Fruit fly (Drosophila melanogaster) whole organism, embryonic: ENCODE measurements around the gene CG15930.

Experiments used
- ATbp ChIP-seq: fragments of 200-800 bp; sonication (Bioruptor generic); optimal IDR thresholded peaks from 2 replicates; lab custom pipeline; 2017; ENCODE audit warnings: missing biosample characterization, mild to moderate bottlenecking, missing genetic modification characterization, missing genetic modification reagents
- Ada2b ChIP-seq: fragments of 200-800 bp; sonication (Bioruptor generic); IDR thresholded peaks from 2 replicates; pipeline ENCODE4 v1.3.6; 2022; ENCODE audit warnings: missing biosample characterization, missing genetic modification characterization
- Bgb ChIP-seq: fragments of 200-800 bp; sonication (Bioruptor generic); IDR thresholded peaks from 2 replicates; pipeline ENCODE4 v1.3.6; 2022; ENCODE audit warnings: missing biosample characterization, missing genetic modification characterization; ENCODE audit not compliant: partially characterized antibody
- CG10209 ChIP-seq: fragments of 200-800 bp; sonication (Bioruptor generic); optimal IDR thresholded peaks from 3 replicates; lab custom pipeline; 2017; ENCODE audit warnings: missing biosample characterization, mild to moderate bottlenecking, missing genetic modification characterization, missing genetic modification reagents
- CG10366 ChIP-seq: fragments of 200-800 bp; sonication (Bioruptor generic); IDR thresholded peaks from 2 replicates; pipeline ENCODE4 v1.3.6; 2022; ENCODE audit warnings: missing biosample characterization, missing genetic modification characterization
- CG11398 ChIP-seq: fragments of 200-800 bp; sonication (Bioruptor generic); optimal IDR thresholded peaks from 2 replicates; lab custom pipeline; 2016; ENCODE audit warnings: missing biosample characterization, missing genetic modification characterization
- CG12155 ChIP-seq: fragments of 200-800 bp; sonication (Bioruptor generic); optimal IDR thresholded peaks from 3 replicates; lab custom pipeline; 2016; ENCODE audit warnings: missing biosample characterization, missing genetic modification characterization
- CG13424 ChIP-seq: fragments of 200-800 bp; sonication (Bioruptor generic); optimal IDR thresholded peaks from 2 replicates; lab custom pipeline; 2019; ENCODE audit warnings: missing biosample characterization, mild to moderate bottlenecking, missing genetic modification characterization, moderate library complexity
- CG14667 ChIP-seq: fragments of 200-800 bp; sonication (Bioruptor generic); IDR thresholded peaks from 2 replicates; pipeline ENCODE4 v1.3.6; 2022; ENCODE audit warnings: missing biosample characterization, missing genetic modification characterization
- CG15514 ChIP-seq: fragments of 200-800 bp; sonication (Bioruptor generic); optimal IDR thresholded peaks from 3 replicates; lab custom pipeline; 2017; ENCODE audit warnings: missing biosample characterization, missing genetic modification characterization, mild to moderate bottlenecking, moderate library complexity, missing genetic modification reagents
- CG16813 ChIP-seq: fragments of 200-800 bp; sonication (Bioruptor generic); IDR thresholded peaks from 3 replicates; pipeline ENCODE4 v1.3.6; 2022; ENCODE audit warnings: missing biosample characterization, missing genetic modification characterization; ENCODE audit not compliant: partially characterized antibody
- CG17359 ChIP-seq: fragments of 200-800 bp; sonication (Bioruptor generic); optimal IDR thresholded peaks from 3 replicates; lab custom pipeline; 2018; ENCODE audit warnings: missing biosample characterization, mild to moderate bottlenecking, missing genetic modification characterization, moderate library complexity
- CG17912 ChIP-seq: fragments of 200-800 bp; sonication (Bioruptor generic); optimal IDR thresholded peaks from 2 replicates; lab custom pipeline; 2018; ENCODE audit warnings: missing biosample characterization, mild to moderate bottlenecking, missing genetic modification characterization
- CG18262 ChIP-seq: fragments of 200-800 bp; optimal IDR thresholded peaks from 3 replicates; lab custom pipeline; 2019; ENCODE audit warnings: missing biosample characterization, mild to moderate bottlenecking, missing genetic modification characterization, moderate library complexity
- CG1832 ChIP-seq: fragments of 200-800 bp; sonication (Bioruptor generic); optimal IDR thresholded peaks from 2 replicates; lab custom pipeline; 2017; ENCODE audit warnings: missing biosample characterization, mild to moderate bottlenecking, missing genetic modification characterization, inconsistent platforms
- CG18599 ChIP-seq: fragments of 200-800 bp; sonication (Bioruptor generic); optimal IDR thresholded peaks from 3 replicates; lab custom pipeline; 2017; ENCODE audit warnings: missing biosample characterization, missing genetic modification characterization, mild to moderate bottlenecking, moderate library complexity, missing genetic modification reagents
- CG32767 ChIP-seq: fragments of 200-800 bp; sonication (Bioruptor generic); IDR thresholded peaks from 2 replicates; pipeline ENCODE4 v1.3.6; 2022; ENCODE audit warnings: missing biosample characterization, missing genetic modification characterization
- CG3847 ChIP-seq: fragments of 200-800 bp; sonication (Bioruptor generic); IDR thresholded peaks from 2 replicates; pipeline ENCODE4 v1.3.6; 2022; ENCODE audit warnings: missing biosample characterization, missing genetic modification characterization
- CG6854 ChIP-seq: fragments of 200-800 bp; sonication (Bioruptor generic); optimal IDR thresholded peaks from 3 replicates; lab custom pipeline; 2017; ENCODE audit warnings: missing biosample characterization, mild to moderate bottlenecking, missing genetic modification characterization
- CG8290 ChIP-seq, 3 experiments: fragments of 200-800 bp; sonication (Bioruptor generic); optimal IDR thresholded peaks; 2 replicates each; lab custom pipeline; 2016 to 2019; ENCODE audit warnings: missing biosample characterization in 3 of 3, missing genetic modification characterization in 3 of 3, mild to moderate bottlenecking in 2 of 3, moderate library complexity in 1 of 3
- CG9215 ChIP-seq: fragments of 200-800 bp; sonication (Bioruptor generic); IDR thresholded peaks from 2 replicates; pipeline ENCODE4 v1.3.6; 2022; ENCODE audit warnings: missing biosample characterization, missing genetic modification characterization
- Camta ChIP-seq: fragments of 200-800 bp; sonication (Bioruptor generic); optimal IDR thresholded peaks from 2 replicates; lab custom pipeline; 2016; ENCODE audit warnings: missing biosample characterization, missing genetic modification characterization
- D ChIP-seq, 2 experiments: fragments of 200-800 bp in 1 of 2; fragments of >200 bp in 1 of 2; sonication (Bioruptor generic) in 1 of 2; optimal IDR thresholded peaks; 2 replicates in 1 of 2; 3 replicates in 1 of 2; lab custom pipeline; 2017; ENCODE audit warnings: mild to moderate bottlenecking in 1 of 2, missing biosample characterization in 1 of 2, missing genetic modification characterization in 1 of 2, missing genetic modification reagents in 1 of 2
- Doc2 ChIP-seq: fragments of 200-800 bp; sonication (Bioruptor generic); IDR thresholded peaks from 2 replicates; pipeline ENCODE4 v1.3.6; 2022; ENCODE audit warnings: missing biosample characterization, missing genetic modification characterization
- Drgx ChIP-seq: fragments of 200-800 bp; sonication (Bioruptor generic); IDR thresholded peaks from 2 replicates; pipeline ENCODE4 v1.3.6; 2022; ENCODE audit warnings: missing biosample characterization, missing genetic modification characterization
- Gsc ChIP-seq: fragments of 200-800 bp; sonication (Bioruptor generic); IDR thresholded peaks from 2 replicates; pipeline ENCODE4 v1.3.6; 2022; ENCODE audit warnings: missing biosample characterization, missing genetic modification characterization
- HLH54F ChIP-seq: fragments of 200-800 bp; sonication (Bioruptor generic); optimal IDR thresholded peaks from 3 replicates; lab custom pipeline; 2016; ENCODE audit warnings: missing biosample characterization, missing genetic modification characterization
- NfI ChIP-seq: fragments of 200-800 bp; sonication (Bioruptor generic); optimal IDR thresholded peaks from 3 replicates; lab custom pipeline; 2018; ENCODE audit warnings: missing biosample characterization, mild to moderate bottlenecking, missing genetic modification characterization, moderate library complexity
- Ptx1 ChIP-seq: fragments of 200-800 bp; sonication (Bioruptor generic); IDR thresholded peaks from 2 replicates; pipeline ENCODE4 v1.3.6; 2022; ENCODE audit warnings: missing biosample characterization, missing genetic modification characterization
- Rx ChIP-seq: fragments of 200-800 bp; sonication (Bioruptor generic); IDR thresholded peaks from 2 replicates; pipeline ENCODE4 v1.3.6; 2022; ENCODE audit warnings: missing biosample characterization, missing genetic modification characterization
- Sry-δ ChIP-seq: fragments of 200-800 bp; sonication (Bioruptor generic); optimal IDR thresholded peaks from 2 replicates; lab custom pipeline; 2016; ENCODE audit warnings: missing biosample characterization, missing genetic modification characterization
- Ssrp ChIP-seq: fragments of 200-800 bp; sonication (Bioruptor generic); optimal IDR thresholded peaks from 2 replicates; lab custom pipeline; 2018; ENCODE audit warnings: missing biosample characterization, mild to moderate bottlenecking, missing genetic modification characterization, moderate library complexity
- YL-1 ChIP-seq: fragments of 200-800 bp; sonication (Bioruptor generic); optimal IDR thresholded peaks from 3 replicates; lab custom pipeline; 2017; ENCODE audit warnings: missing biosample characterization, mild to moderate bottlenecking, missing genetic modification characterization
- ci ChIP-seq: fragments of 200-800 bp; sonication (Bioruptor generic); IDR thresholded peaks from 3 replicates; pipeline ENCODE4 v1.3.6; 2022; ENCODE audit warnings: missing biosample characterization, missing genetic modification characterization
- dmrt99B ChIP-seq: fragments of 200-800 bp; sonication (Bioruptor generic); optimal IDR thresholded peaks from 2 replicates; lab custom pipeline; 2018; ENCODE audit warnings: missing biosample characterization, mild to moderate bottlenecking, missing genetic modification characterization, moderate library complexity
- ewg ChIP-seq: fragments of 200-800 bp; sonication (Bioruptor generic); optimal IDR thresholded peaks from 3 replicates; lab custom pipeline; 2017; ENCODE audit warnings: mild to moderate bottlenecking, missing biosample characterization, missing genetic modification reagents, missing genetic modification characterization
- hb ChIP-seq: fragments of 200-800 bp; sonication (Bioruptor generic); IDR thresholded peaks from 3 replicates; pipeline ENCODE4 v1.3.6; 2022; ENCODE audit warnings: missing biosample characterization, missing genetic modification characterization; ENCODE audit not compliant: partially characterized antibody
- ind ChIP-seq: fragments of 200-800 bp; sonication (Bioruptor generic); optimal IDR thresholded peaks from 3 replicates; lab custom pipeline; 2016; ENCODE audit warnings: missing biosample characterization, missing genetic modification characterization
- ken ChIP-seq: fragments of 200-800 bp; sonication (Bioruptor generic); IDR thresholded peaks from 3 replicates; pipeline ENCODE4 v1.3.6; 2022; ENCODE audit warnings: missing biosample characterization, missing genetic modification characterization
- lmd ChIP-seq: fragments of 200-800 bp; sonication (Bioruptor generic); IDR thresholded peaks from 2 replicates; pipeline ENCODE4 v1.3.6; 2022; ENCODE audit warnings: missing biosample characterization, missing genetic modification characterization
- phol ChIP-seq: fragments of 200-800 bp; sonication (Bioruptor generic); optimal IDR thresholded peaks from 3 replicates; lab custom pipeline; 2018; ENCODE audit warnings: missing biosample characterization, mild to moderate bottlenecking, missing genetic modification characterization, moderate library complexity
- pros ChIP-seq: fragments of 200-800 bp; sonication (Bioruptor generic); optimal IDR thresholded peaks from 3 replicates; lab custom pipeline; 2019; ENCODE audit warnings: missing biosample characterization, mild to moderate bottlenecking, missing genetic modification characterization, moderate library complexity
- row ChIP-seq: fragments of 200-800 bp; sonication (Bioruptor generic); IDR thresholded peaks from 3 replicates; pipeline ENCODE4 v1.3.6; 2022; ENCODE audit warnings: missing biosample characterization, missing genetic modification characterization
- tgo ChIP-seq: fragments of 200-800 bp; sonication (Bioruptor generic); IDR thresholded peaks from 3 replicates; pipeline ENCODE4 v1.3.6; 2022; ENCODE audit warnings: missing biosample characterization, missing genetic modification characterization
- tx ChIP-seq: fragments of 200-800 bp; sonication (Bioruptor generic); optimal IDR thresholded peaks from 2 replicates; lab custom pipeline; 2016; ENCODE audit warnings: missing biosample characterization, missing genetic modification characterization
- vnd ChIP-seq: fragments of 200-800 bp; sonication (Bioruptor generic); IDR thresholded peaks from 3 replicates; pipeline ENCODE4 v1.3.6; 2022; ENCODE audit warnings: missing biosample characterization, missing genetic modification characterization; ENCODE audit not compliant: partially characterized antibody
- vvl ChIP-seq: fragments of 200-800 bp; sonication (Bioruptor generic); IDR thresholded peaks from 2 replicates; pipeline ENCODE4 v1.3.6; 2022; ENCODE audit warnings: missing biosample characterization, missing genetic modification characterization
- z ChIP-seq: fragments of 200-800 bp; sonication (Bioruptor generic); IDR thresholded peaks from 3 replicates; pipeline ENCODE4 v1.3.6; 2022; ENCODE audit warnings: missing biosample characterization, missing genetic modification characterization

Gene CG15930

dm6 chrX:5349899-5350575, 32.9 kb upstream of the CG15930 start (continued):
- TF ChIP-seq CG17359, result peak; percentile 54
- peak; percentile 18 for TF ChIP-seq CG13424 (tag; lab: Kevin White, UChicago)
- TF ChIP-seq row, result peak; percentile 40
- no peak for TF ChIP-seq pros
- TF ChIP-seq Gsc (GFP tag; lab: Robert Waterston, UW), result 0 out of 2 replicates have a peak, but pooled peaks have one; percentile 24
- peak; percentile 15; the same call in 1 of the 2 replicates for TF ChIP-seq Drgx
- TF ChIP-seq CG14667 (GFP tag; lab: Robert Waterston, UW), result 0 out of 2 replicates have a peak, but pooled peaks have one; percentile 13
- no peak for TF ChIP-seq CG16813 (GFP tag; lab: Robert Waterston, UW)
- peak; percentile 39 for TF ChIP-seq phol (tag; lab: Kevin White, UChicago)
- no peak for TF ChIP-seq Doc2 (GFP tag; lab: Robert Waterston, UW)
- TF ChIP-seq lmd, result peak; percentile 48
- TF ChIP-seq NfI (GFP tag; lab: Kevin White, UChicago), result no peak
- TF ChIP-seq tx (GFP tag; lab: Kevin White, UChicago), result no peak
- 0 out of 3 replicates have a peak, but pooled peaks have one; percentile 18 for TF ChIP-seq tgo (GFP tag; lab: Robert Waterston, UW)
- peak; percentile 33 for TF ChIP-seq CG10366 (GFP tag; lab: Robert Waterston, UW)
- 0 out of 3 replicates have a peak, but pooled peaks have one; percentile 29 for TF ChIP-seq ken (GFP tag; lab: Robert Waterston, UW)
- peak; percentile 27 for TF ChIP-seq ATbp (GFP tag; lab: Kevin White, UChicago)
- TF ChIP-seq vnd (GFP tag; lab: Robert Waterston, UW), result no peak
- TF ChIP-seq Rx, result no peak
- 0 out of 2 replicates have a peak, but pooled peaks have one; percentile 24 for TF ChIP-seq CG32767
- peak; percentile 38 for TF ChIP-seq dmrt99B (tag; lab: Kevin White, UChicago)
- peak; percentile 43; the same call in 1 of the 2 replicates for TF ChIP-seq Ptx1 (GFP tag; lab: Robert Waterston, UW)
- peak; percentile 51; the same call in 1 of the 3 replicates for TF ChIP-seq ci
- TF ChIP-seq ewg (GFP tag; lab: Kevin White, UChicago), result peak; percentile 13
- 0 out of 2 replicates have a peak, but pooled peaks have one; percentile 15 for TF ChIP-seq CG9215 (GFP tag; lab: Robert Waterston, UW)
- peak; percentile 39 for TF ChIP-seq CG18599 (GFP tag; lab: Kevin White, UChicago)
- no peak for TF ChIP-seq D (optimal IDR thresholded peaks at IDR 0.05; lab: Kevin White, UChicago)
- TF ChIP-seq D (GFP tag; optimal IDR thresholded peaks at IDR 0.05; lab: Kevin White, UChicago), result peak; percentile 15
- TF ChIP-seq Camta, result no peak
- TF ChIP-seq Ada2b (GFP tag; lab: Robert Waterston, UW), result 0 out of 2 replicates have a peak, but pooled peaks have one; percentile 17

dm6 chrX:5339970-5340369, 22.9 kb upstream of the CG15930 start, which contains the start of gene SK:
SK (plus strand) TSS chrX:5340236.
- no peak for TF ChIP-seq hb
- TF ChIP-seq CG1832, result no peak
- no peak for TF ChIP-seq CG12155
- TF ChIP-seq CG15514, result peak; percentile 10
- peak; percentile 71 for TF ChIP-seq CG10209
- no peak for TF ChIP-seq CG11398
- no peak for TF ChIP-seq HLH54F
- TF ChIP-seq Ssrp (tag; lab: Kevin White, UChicago), result no peak
- no peak for TF ChIP-seq CG18262 (tag; lab: Kevin White, UChicago)
- TF ChIP-seq vvl (GFP tag; lab: Robert Waterston, UW), result 0 out of 2 replicates have a peak, but pooled peaks have one; percentile 19
- TF ChIP-seq CG17912, result no peak
- peak; percentile 42; the same call in 1 of the 2 replicates for TF ChIP-seq Bgb (GFP tag; lab: Robert Waterston, UW)
- TF ChIP-seq CG6854 (GFP tag; lab: Kevin White, UChicago), result no peak
- TF ChIP-seq CG3847 (GFP tag; lab: Robert Waterston, UW), result 0 out of 2 replicates have a peak, but pooled peaks have one; percentile 21
- TF ChIP-seq z, result peak; percentile 69; the same call in 2 of the 3 replicates
- no peak for TF ChIP-seq CG8290 (GFP tag; optimal IDR thresholded peaks at IDR 0.05; lab: Kevin White, UChicago)
- TF ChIP-seq CG8290 (tag; optimal IDR thresholded peaks at IDR 0.05; lab: Kevin White, UChicago), result peak in 1 of 2 experiments; percentile 41
- no peak for TF ChIP-seq YL-1 (GFP tag; lab: Kevin White, UChicago)
- TF ChIP-seq Sry-δ, result no peak
- no peak for TF ChIP-seq ind (GFP tag; lab: Kevin White, UChicago)
